Worm (Caenorhabditis elegans): ENCODE measurements around the gene tars-1.

tars-1 gene

ce11 chrII:11652679-11653174 is 42.7 kb downstream of the tars-1 start, which contains the start of the genes rad-23 and rpn-12:
rad-23 (minus strand) TSS chrII:11652729.
rpn-12 (plus strand) TSS chrII:11653124.
- TF ChIP-seq nhr-77 (tag; optimal IDR thresholded peaks at IDR 0.05) = no peak
- no peak for TF ChIP-seq ztf-4 (tag; optimal IDR thresholded peaks at IDR 0.05)
- peak; percentile 69 for TF ChIP-seq lin-39 (tag; optimal IDR thresholded peaks at IDR 0.05)
- TF ChIP-seq fkh-10 (GFP tag; optimal IDR thresholded peaks at IDR 0.05) = no peak
- TF ChIP-seq nhr-237 (tag; optimal IDR thresholded peaks at IDR 0.05) = no peak
- TF ChIP-seq R02D3.7 (tag; optimal IDR thresholded peaks at IDR 0.05) = peak; percentile 87
- no peak for TF ChIP-seq nhr-11 (tag; optimal IDR thresholded peaks at IDR 0.05)
- TF ChIP-seq nhr-67 (tag; optimal IDR thresholded peaks at IDR 0.05) = no peak
- no peak for TF ChIP-seq nhr-12 (tag; optimal IDR thresholded peaks at IDR 0.05)
- TF ChIP-seq daf-12 (tag; optimal IDR thresholded peaks at IDR 0.05) = no peak
- no peak for TF ChIP-seq nhr-76 (tag; optimal IDR thresholded peaks at IDR 0.05)
- TF ChIP-seq snpc-4 (tag; optimal IDR thresholded peaks at IDR 0.05) = peak; percentile 40
- TF ChIP-seq fos-1 (tag; optimal IDR thresholded peaks at IDR 0.05) = no peak
- peak; percentile 90 for TF ChIP-seq pha-4 (tag; optimal IDR thresholded peaks at IDR 0.05)
- no peak for TF ChIP-seq unc-62 (GFP tag; optimal IDR thresholded peaks at IDR 0.05)
- TF ChIP-seq hmg-11 (tag; optimal IDR thresholded peaks at IDR 0.05) = no peak
- no peak for TF ChIP-seq ztf-11 (tag; optimal IDR thresholded peaks at IDR 0.05)
- no peak for TF ChIP-seq egl-27 (tag; optimal IDR thresholded peaks at IDR 0.05)
- peak; percentile 19 for TF ChIP-seq jun-1 (tag; optimal IDR thresholded peaks at IDR 0.05)
- TF ChIP-seq nfya-1 (tag; optimal IDR thresholded peaks at IDR 0.05; ENCODE audit: insufficient read depth) = peak; percentile 83
- peak; percentile 78 for TF ChIP-seq nhr-23 (tag; optimal IDR thresholded peaks at IDR 0.05)
- TF ChIP-seq nhr-43 (tag; optimal IDR thresholded peaks at IDR 0.05; ENCODE audit: poor library complexity, severe bottlenecking) = peak; percentile 28
- no peak for TF ChIP-seq tbx-2 (tag; optimal IDR thresholded peaks at IDR 0.05)
- peak; percentile 83 for TF ChIP-seq lin-15B (tag; optimal IDR thresholded peaks at IDR 0.05)
- no peak for TF ChIP-seq ceh-82 (tag; optimal IDR thresholded peaks at IDR 0.05)
- no peak for TF ChIP-seq ceh-28 (tag; optimal IDR thresholded peaks at IDR 0.05)
- TF ChIP-seq ama-1 (optimal IDR thresholded peaks at IDR 0.05) = no peak
- TF ChIP-seq nhr-28 (tag; optimal IDR thresholded peaks at IDR 0.05) = no peak
- no peak for TF ChIP-seq sea-2 (GFP tag; optimal IDR thresholded peaks at IDR 0.05)
- TF ChIP-seq lsy-12 (tag; optimal IDR thresholded peaks at IDR 0.05) = no peak
- peak; percentile 94 for TF ChIP-seq egl-5 (tag; optimal IDR thresholded peaks at IDR 0.05)
- TF ChIP-seq nhr-25 (tag; optimal IDR thresholded peaks at IDR 0.05) = peak; percentile 26
- TF ChIP-seq ZK546.5 (tag; optimal IDR thresholded peaks at IDR 0.05) = no peak
- TF ChIP-seq fkh-2 (tag; optimal IDR thresholded peaks at IDR 0.05) = no peak
- no peak for TF ChIP-seq aly-2 (tag; optimal IDR thresholded peaks at IDR 0.05)
- TF ChIP-seq elt-1 (tag; optimal IDR thresholded peaks at IDR 0.05) = no peak
- no peak for TF ChIP-seq ceh-16 (tag; optimal IDR thresholded peaks at IDR 0.05)
- peak; percentile 40 for TF ChIP-seq elt-2 (tag; optimal IDR thresholded peaks at IDR 0.05)
- no peak for TF ChIP-seq mml-1 (tag; optimal IDR thresholded peaks at IDR 0.05)
- TF ChIP-seq ceh-9 (tag; optimal IDR thresholded peaks at IDR 0.05) = no peak
- TF ChIP-seq mdl-1 (tag; optimal IDR thresholded peaks at IDR 0.05) = no peak
- TF ChIP-seq skn-1 (tag; optimal IDR thresholded peaks at IDR 0.05) = peak; percentile 100
- no peak for TF ChIP-seq eor-1 (tag; optimal IDR thresholded peaks at IDR 0.05)
- no peak for TF ChIP-seq zag-1 (tag; optimal IDR thresholded peaks at IDR 0.05)
- no peak for TF ChIP-seq elt-3 (tag; optimal IDR thresholded peaks at IDR 0.05)
- no peak for TF ChIP-seq pqm-1 (tag; optimal IDR thresholded peaks at IDR 0.05)
- no peak for TF ChIP-seq unc-39 (tag; optimal IDR thresholded peaks at IDR 0.05)

- no peak for TF ChIP-seq ceh-28 (tag; optimal IDR thresholded peaks at IDR 0.05)
These were observed 43.3 kb downstream of the tars-1 start for ce11 chrII:11652125-11652524.

Measured in whole organism, L3 larva.